Worm (Caenorhabditis elegans) whole organism, late embryonic: Measurements from ENCODE around the gene rrp-1.

Source experiments
- C38D4.7 ChIP-seq: fragments of 200-800 bp; sonication (Bioruptor generic); optimal IDR thresholded peaks from 2 replicates; lab custom pipeline; 2018; ENCODE audit warnings: mild to moderate bottlenecking, missing genetic modification characterization, moderate library complexity, missing compliant biosample characterization
- ama-1 ChIP-seq: fragments of 150-350 bp; optimal IDR thresholded peaks from 2 replicates; lab custom pipeline; 2014
- dmd-4 ChIP-seq: sonication (generic microtip); optimal IDR thresholded peaks from 2 replicates; lab custom pipeline; 2016; ENCODE audit warnings: borderline replicate concordance, missing genetic modification characterization, missing compliant biosample characterization
- dve-1 ChIP-seq: sonication (generic microtip); optimal IDR thresholded peaks from 2 replicates; lab custom pipeline; 2017; ENCODE audit warnings: antibody characterized with exemption, mild to moderate bottlenecking, missing genetic modification characterization, missing compliant biosample characterization
- ets-4 ChIP-seq: sonication (generic microtip); optimal IDR thresholded peaks from 2 replicates; lab custom pipeline; 2016; ENCODE audit warnings: missing genetic modification characterization, missing compliant biosample characterization
- hlh-6 ChIP-seq: sonication (generic microtip); optimal IDR thresholded peaks from 2 replicates; lab custom pipeline; 2016; ENCODE audit warnings: missing genotype, missing genetic modification characterization, missing compliant biosample characterization
- pha-4 ChIP-seq: fragments of 150-350 bp; optimal IDR thresholded peaks from 2 replicates; lab custom pipeline; 2018; ENCODE audit warnings: missing biosample characterization, missing genetic modification reagents, missing genetic modification characterization
- sox-4 ChIP-seq: sonication (generic microtip); optimal IDR thresholded peaks from 2 replicates; lab custom pipeline; 2017; ENCODE audit warnings: mild to moderate bottlenecking, missing genetic modification characterization, inconsistent platforms, missing compliant biosample characterization
- zip-5 ChIP-seq: sonication (generic microtip); optimal IDR thresholded peaks from 2 replicates; lab custom pipeline; 2016; ENCODE audit warnings: missing genetic modification characterization, missing compliant biosample characterization

ce11 chrIV:9982895-9983294 lies 819 bp upstream of the rrp-1 start, which contains the start of gene mam-2:
- TF ChIP-seq hlh-6 (tag; lab: Kevin White, UChicago): no peak
- no peak for TF ChIP-seq sox-4 (tag; lab: Kevin White, UChicago)
- TF ChIP-seq pha-4 (tag; lab: Kevin White, UChicago): no peak
- TF ChIP-seq zip-5 (tag; lab: Kevin White, UChicago): no peak
- no peak for TF ChIP-seq ama-1 (lab: Kevin White, UChicago)
- TF ChIP-seq dve-1 (tag; lab: Kevin White, UChicago): no peak
- no peak for TF ChIP-seq dmd-4
- TF ChIP-seq C38D4.7 (GFP tag; lab: Kevin White, UChicago): no peak
- TF ChIP-seq ets-4 (tag; lab: Kevin White, UChicago): no peak
